Worm (Caenorhabditis elegans): ENCODE data around the gene lgc-45.

DNA sequence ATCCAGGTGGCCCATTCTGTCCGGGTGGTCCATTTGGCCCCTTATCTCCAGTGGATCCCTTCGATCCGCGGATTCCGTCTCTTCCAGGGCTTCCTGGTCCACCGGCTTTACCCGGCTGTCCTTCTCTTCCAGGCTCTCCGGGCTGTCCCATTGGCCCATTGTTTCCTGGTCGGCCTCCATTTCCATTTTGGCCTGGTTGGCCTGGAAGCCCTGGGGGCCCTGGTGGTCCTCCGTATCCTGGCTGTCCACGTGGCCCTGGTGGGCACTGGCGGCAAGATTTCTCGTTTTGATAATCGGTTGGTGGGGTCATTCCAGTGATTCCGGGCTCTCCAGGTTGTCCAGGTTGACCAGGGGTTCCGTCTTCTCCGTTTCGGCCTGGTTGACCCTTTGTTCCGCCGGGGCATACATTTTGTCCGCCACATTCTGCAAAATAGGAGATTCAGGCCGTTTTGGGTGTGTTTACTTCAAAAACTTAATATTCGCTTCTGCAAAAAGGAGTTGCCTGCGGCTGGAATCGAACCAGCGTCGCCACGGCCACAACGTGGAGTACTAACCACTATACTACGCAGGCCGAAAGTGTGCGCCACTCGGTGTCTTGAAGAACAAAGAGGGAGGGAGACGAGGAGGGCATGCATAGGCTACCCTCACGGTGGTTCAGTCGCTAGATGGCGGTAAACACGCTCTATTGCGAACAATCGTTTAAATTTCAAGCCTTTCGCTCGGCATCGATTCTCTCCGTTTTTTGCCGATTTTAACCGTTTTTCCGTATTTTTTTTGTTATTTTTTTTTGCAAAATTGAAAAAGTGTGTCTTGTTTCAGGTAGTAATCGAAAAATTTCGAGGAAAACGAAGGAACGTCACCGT is 36.1 kb upstream of the lgc-45 start, which contains the start of gene W09G10.9:
- no peak for TF ChIP-seq him-1 (tag; optimal IDR thresholded peaks at IDR 0.05)
- TF ChIP-seq dao-5 (tag; optimal IDR thresholded peaks at IDR 0.05): no peak
- TF ChIP-seq W03F9.2 (tag; optimal IDR thresholded peaks at IDR 0.05): no peak

All from whole organism, L4/young adult.